Worm (Caenorhabditis elegans) whole organism, L1 larva: ENCODE measurements around the gene chil-26.
"Not testable (repeated sequence)": the region's sequence is repeated elsewhere in the genome, so short reads cannot be mapped to it uniquely, and the experiment has no call there.

ENCODE experiments used
- C16A3.4 ChIP-seq: fragments of 150-350 bp; optimal IDR thresholded peaks from 2 replicates; lab custom pipeline; 2014; ENCODE audit warnings: missing biosample characterization, missing genetic modification characterization
- alr-1 ChIP-seq: fragments of 200-800 bp; sonication (Bioruptor generic); optimal IDR thresholded peaks from 2 replicates; lab custom pipeline; 2018; ENCODE audit warnings: borderline replicate concordance, mild to moderate bottlenecking, missing genetic modification characterization, missing compliant biosample characterization
- ama-1 ChIP-seq: fragments of 150-350 bp; optimal IDR thresholded peaks from 2 replicates; lab custom pipeline; 2014
- ceh-63 ChIP-seq: fragments of 200-800 bp; sonication (Bioruptor generic); optimal IDR thresholded peaks from 2 replicates; lab custom pipeline; 2018; ENCODE audit warnings: mild to moderate bottlenecking, missing genetic modification characterization, missing compliant biosample characterization
- ceh-90 ChIP-seq: sonication (generic microtip); optimal IDR thresholded peaks from 2 replicates; lab custom pipeline; 2016; ENCODE audit warnings: missing genetic modification characterization, missing compliant biosample characterization
- dpl-1 ChIP-seq, 3 experiments: fragments of 150-350 bp in 2 of 3; sonication (generic microtip) in 1 of 3; optimal IDR thresholded peaks; 2 replicates each; lab custom pipeline; 2014 to 2017; ENCODE audit warnings: missing biosample characterization in 3 of 3, missing genetic modification characterization in 3 of 3, missing genetic modification reagents in 3 of 3
- dsc-1 ChIP-seq: sonication (generic microtip); optimal IDR thresholded peaks from 2 replicates; lab custom pipeline; 2016; ENCODE audit warnings: mild to moderate bottlenecking, missing genetic modification characterization, missing compliant biosample characterization
- efl-3 ChIP-seq: fragments of 200-800 bp; sonication (Bioruptor generic); optimal IDR thresholded peaks from 2 replicates; lab custom pipeline; 2018; ENCODE audit warnings: mild to moderate bottlenecking, missing genetic modification characterization, missing compliant biosample characterization
- egl-13 ChIP-seq: sonication (generic microtip); optimal IDR thresholded peaks from 2 replicates; lab custom pipeline; 2016; ENCODE audit warnings: missing genotype, missing genetic modification reagents, missing genetic modification characterization, missing compliant biosample characterization
- egl-27 ChIP-seq, 2 experiments: fragments of 150-350 bp in 1 of 2; sonication (generic microtip); optimal IDR thresholded peaks; 3 replicates each; lab custom pipeline; 2017 to 2018; ENCODE audit warnings: missing biosample characterization in 2 of 2, missing genetic modification characterization in 2 of 2, missing genetic modification reagents in 2 of 2
- elt-2 ChIP-seq: sonication (generic microtip); optimal IDR thresholded peaks from 2 replicates; lab custom pipeline; 2016; ENCODE audit warnings: missing genetic modification characterization, mild to moderate bottlenecking, inconsistent platforms, missing compliant biosample characterization, missing genetic modification reagents
- elt-3 ChIP-seq, 6 experiments: fragments of 150-350 bp in 1 of 6; sonication (generic microtip); optimal IDR thresholded peaks; 2 replicates each; lab custom pipeline; 2017 to 2018; ENCODE audit warnings: missing biosample characterization in 6 of 6, missing genetic modification characterization in 6 of 6, inconsistent platforms in 1 of 6
- fkh-4 ChIP-seq: sonication (generic microtip); optimal IDR thresholded peaks from 2 replicates; lab custom pipeline; 2016; ENCODE audit warnings: missing compliant biosample characterization, missing genetic modification characterization, borderline replicate concordance
- fkh-8 ChIP-seq: sonication (generic microtip); optimal IDR thresholded peaks from 2 replicates; lab custom pipeline; 2016; ENCODE audit warnings: mild to moderate bottlenecking, missing genetic modification characterization, missing compliant biosample characterization
- grh-1 ChIP-seq: fragments of 200-800 bp; sonication (Bioruptor generic); IDR thresholded peaks from 2 replicates; pipeline ENCODE4 v1.3.6; 2022; ENCODE audit warnings: missing genetic modification reagents, missing genetic modification characterization, missing compliant biosample characterization
- hlh-17 ChIP-seq: fragments of 200-800 bp; sonication (Bioruptor generic); optimal IDR thresholded peaks from 2 replicates; lab custom pipeline; 2018; ENCODE audit warnings: missing genetic modification characterization, mild to moderate bottlenecking, missing compliant biosample characterization, moderate library complexity, borderline replicate concordance
- hpl-2 ChIP-seq: fragments of 150-350 bp; optimal IDR thresholded peaks from 2 replicates; lab custom pipeline; 2014; ENCODE audit warnings: missing biosample characterization, missing genetic modification reagents, missing genetic modification characterization
- isw-1 ChIP-seq: fragments of 200-800 bp; sonication (Bioruptor generic); IDR thresholded peaks from 2 replicates; pipeline ENCODE4 v1.3.6; 2022; ENCODE audit warnings: missing genetic modification characterization, missing compliant biosample characterization
- lin-13 ChIP-seq: fragments of 150-350 bp; optimal IDR thresholded peaks from 2 replicates; lab custom pipeline; 2014; ENCODE audit warnings: missing biosample characterization, missing genetic modification reagents, missing genetic modification characterization
- lin-39 ChIP-seq: fragments of 150-350 bp; optimal IDR thresholded peaks from 2 replicates; lab custom pipeline; 2014; ENCODE audit warnings: missing biosample characterization, missing genetic modification reagents, missing genetic modification characterization
- lir-3 ChIP-seq: sonication (generic microtip); optimal IDR thresholded peaks from 2 replicates; lab custom pipeline; 2016; ENCODE audit warnings: mild to moderate bottlenecking, missing genetic modification characterization, moderate library complexity, missing compliant biosample characterization; ENCODE audit not compliant: poor library complexity
- mab-9 ChIP-seq: fragments of 200-800 bp; sonication (Bioruptor generic); IDR thresholded peaks from 2 replicates; pipeline ENCODE4 v1.3.6; 2022; ENCODE audit warnings: missing genetic modification reagents, missing genetic modification characterization, missing compliant biosample characterization
- mdl-1 ChIP-seq, 2 experiments: fragments of 150-350 bp; optimal IDR thresholded peaks; 2 replicates each; lab custom pipeline; 2014 to 2017; ENCODE audit warnings: missing biosample characterization in 2 of 2, missing genetic modification characterization in 2 of 2, inconsistent platforms in 1 of 2
- mep-1 ChIP-seq: fragments of 150-350 bp; optimal IDR thresholded peaks from 2 replicates; lab custom pipeline; 2014; ENCODE audit warnings: missing biosample characterization, missing genetic modification characterization
- nhr-19 ChIP-seq: fragments of 200-800 bp; sonication (Bioruptor generic); conservative IDR thresholded peaks from 2 replicates; pipeline ENCODE4 v1.3.6; 2022; ENCODE audit warnings: missing genetic modification characterization, missing compliant biosample characterization
- nhr-20 ChIP-seq: sonication (generic microtip); optimal IDR thresholded peaks from 2 replicates; lab custom pipeline; 2016; ENCODE audit warnings: mild to moderate bottlenecking, missing genetic modification characterization, missing compliant biosample characterization
- nhr-237 ChIP-seq: fragments of 150-350 bp; optimal IDR thresholded peaks from 2 replicates; lab custom pipeline; 2014; ENCODE audit warnings: missing biosample characterization, missing genetic modification characterization
- nhr-90 ChIP-seq: sonication (generic microtip); optimal IDR thresholded peaks from 2 replicates; lab custom pipeline; 2016; ENCODE audit warnings: mild to moderate bottlenecking, missing genetic modification characterization, missing compliant biosample characterization; ENCODE audit not compliant: poor library complexity
- pag-3 ChIP-seq: sonication (generic microtip); optimal IDR thresholded peaks from 2 replicates; lab custom pipeline; 2017; ENCODE audit warnings: missing genetic modification characterization, mild to moderate bottlenecking, missing compliant biosample characterization, antibody characterized with exemption, borderline replicate concordance; ENCODE audit not compliant: insufficient read depth
- pqm-1 ChIP-seq: sonication (generic microtip); optimal IDR thresholded peaks from 3 replicates; lab custom pipeline; 2017; ENCODE audit warnings: missing biosample characterization, missing genetic modification characterization
- rnt-1 ChIP-seq: sonication (generic microtip); optimal IDR thresholded peaks from 2 replicates; lab custom pipeline; 2016; ENCODE audit warnings: mild to moderate bottlenecking, missing genetic modification characterization, moderate library complexity, missing compliant biosample characterization
- snu-23 ChIP-seq: sonication (generic microtip); optimal IDR thresholded peaks from 2 replicates; lab custom pipeline; 2016; ENCODE audit warnings: missing genetic modification characterization, missing compliant biosample characterization
- unc-62 ChIP-seq: fragments of 150-350 bp; optimal IDR thresholded peaks from 2 replicates; lab custom pipeline; 2014; ENCODE audit warnings: missing biosample characterization, missing genetic modification reagents, missing genetic modification characterization
- xbp-1 ChIP-seq: sonication (generic microtip); optimal IDR thresholded peaks from 2 replicates; lab custom pipeline; 2016; ENCODE audit warnings: missing genetic modification characterization, missing compliant biosample characterization
- zag-1 ChIP-seq: fragments of 150-350 bp; optimal IDR thresholded peaks from 2 replicates; lab custom pipeline; 2014; ENCODE audit warnings: missing biosample characterization, missing genetic modification characterization
- zip-4 ChIP-seq: fragments of 200-800 bp; sonication (Bioruptor generic); optimal IDR thresholded peaks from 2 replicates; lab custom pipeline; 2018; ENCODE audit warnings: mild to moderate bottlenecking, missing genetic modification characterization, moderate library complexity, missing compliant biosample characterization

The chil-26 gene

ce11 chrII:9461881-9462280 is 13.0 kb upstream of the chil-26 start, which contains the start of gene chil-21:
Gene chil-21, minus strand, starts transcription at chrII:9461981.
- not testable (repeated sequence) for TF ChIP-seq mdl-1 (tag; optimal IDR thresholded peaks at IDR 0.05; lab: Kevin White, UChicago); zag-1 (tag; lab: Kevin White, UChicago); alr-1 (tag; lab: Kevin White, UChicago)

ce11 chrII:9466095-9466494 is 8.8 kb upstream of the chil-26 start, which contains the start of gene chil-22:
Gene chil-22, minus strand, starts transcription at chrII:9466195.
- TF ChIP-seq hlh-17 (GFP tag; lab: Kevin White, UChicago) (no peak), lir-3 (tag; lab: Kevin White, UChicago) (no peak), mep-1 (tag; lab: Kevin White, UChicago) (no peak), mab-9 (GFP tag; lab: Robert Waterston, UW) (no peak), lin-39 (tag; lab: Kevin White, UChicago) (no peak), elt-3 (tag; optimal IDR thresholded peaks at IDR 0.05; lab: Kevin White, UChicago) (no peak), rnt-1 (no peak), egl-13 (tag; lab: Kevin White, UChicago) (no peak), C16A3.4 (tag; lab: Kevin White, UChicago) (no peak), dpl-1 (GFP tag; optimal IDR thresholded peaks at IDR 0.05; lab: Kevin White, UChicago) (no peak), efl-3 (no peak), xbp-1 (tag; lab: Kevin White, UChicago) (no peak), mdl-1 (tag; optimal IDR thresholded peaks at IDR 0.05; lab: Kevin White, UChicago) (no peak), ceh-90 (no peak)

- TF ChIP-seq pqm-1 (tag; lab: Kevin White, UChicago), result no peak
- TF ChIP-seq lir-3 (tag; lab: Kevin White, UChicago), result no peak
- no peak for TF ChIP-seq dsc-1 (tag; lab: Kevin White, UChicago)
- TF ChIP-seq elt-2 (tag; lab: Kevin White, UChicago), result peak; percentile 95
- peak; percentile 17 for TF ChIP-seq nhr-20
- TF ChIP-seq nhr-90 (tag; lab: Kevin White, UChicago), result no peak
- TF ChIP-seq, all 84 proteins: peak for 2
These were observed 6.4 kb upstream of the chil-26 start, which contains the start of gene chil-23 for ce11 chrII:9468414-9468813. Gene chil-23, minus strand, starts transcription at chrII:9468611.

- TF ChIP-seq elt-2 (tag; lab: Kevin White, UChicago), result peak; percentile 48
- TF ChIP-seq isw-1 (GFP tag; lab: Robert Waterston, UW), result no peak
These were observed 4.8 kb upstream of the chil-26 start, which contains the start of gene T19H5.6 for ce11 chrII:9470027-9470426. Gene T19H5.6, minus strand, starts transcription at chrII:9470221.

ce11 chrII:9477567-9477966 is 2.7 kb downstream of the chil-26 start, which contains the start of gene chil-27:
Gene chil-27, plus strand, starts transcription at chrII:9477867.
- TF ChIP-seq dpl-1 (GFP tag; optimal IDR thresholded peaks at IDR 0.05; lab: Kevin White, UChicago) (no peak), ceh-63 (GFP tag; lab: Kevin White, UChicago) (no peak), fkh-4 (tag; lab: Kevin White, UChicago) (no peak), fkh-8 (no peak), hpl-2 (GFP tag; lab: Kevin White, UChicago) (no peak), nhr-19 (no peak), zip-4 (no peak), snu-23 (GFP tag; lab: Kevin White, UChicago) (no peak), lin-13 (GFP tag; lab: Kevin White, UChicago) (no peak), ama-1 (no peak), nhr-237 (tag; lab: Kevin White, UChicago) (no peak), unc-62 (no peak), egl-27 (tag; optimal IDR thresholded peaks at IDR 0.05; lab: Kevin White, UChicago) (no peak), grh-1 (GFP tag; lab: Robert Waterston, UW) (no peak), pag-3 (tag; lab: Kevin White, UChicago) (no peak), lin-39 (tag; lab: Kevin White, UChicago) (no peak)
